Fruit fly (Drosophila melanogaster) whole organism, adult: ENCODE results near the gene CG9920.

ENCODE experiments used
- CG14711 ChIP-seq: fragments of 200-800 bp; sonication (Bioruptor generic); optimal IDR thresholded peaks from 2 replicates; lab custom pipeline; 2018; ENCODE audit warnings: missing biosample characterization, mild to moderate bottlenecking, missing genetic modification characterization, moderate library complexity
- Crg-1 ChIP-seq: fragments of 200-800 bp; sonication (Bioruptor generic); optimal IDR thresholded peaks from 2 replicates; lab custom pipeline; 2016; ENCODE audit warnings: missing biosample characterization, missing genetic modification characterization
- Hr96 ChIP-seq: fragments of 200-800 bp; sonication (Bioruptor generic); optimal IDR thresholded peaks from 2 replicates; lab custom pipeline; 2016; ENCODE audit warnings: missing biosample characterization, missing genetic modification characterization
- Mnt ChIP-seq: fragments of 200-800 bp; sonication (Bioruptor generic); optimal IDR thresholded peaks from 2 replicates; lab custom pipeline; 2016; ENCODE audit warnings: missing biosample characterization, mild to moderate bottlenecking, missing genetic modification characterization
- bab1 ChIP-seq: fragments of 200-800 bp; sonication (Bioruptor generic); optimal IDR thresholded peaks from 3 replicates; lab custom pipeline; 2019; ENCODE audit warnings: missing biosample characterization, mild to moderate bottlenecking, missing genetic modification characterization, moderate library complexity

- TF ChIP-seq CG14711 (tag; lab: Kevin White, UChicago) = no peak
- TF ChIP-seq Hr96 (GFP tag; lab: Kevin White, UChicago) = no peak
- peak; percentile 77 for TF ChIP-seq Crg-1
- no peak for TF ChIP-seq bab1 (GFP tag; lab: Kevin White, UChicago)
- peak; percentile 31 for TF ChIP-seq Mnt (GFP tag; lab: Kevin White, UChicago)
Observed at dm6 chr3R:14070096-14070495, 27.8 kb downstream of the CG9920 start.
